Worm (Caenorhabditis elegans): ENCODE results near the gene T01B7.13.

T01B7.13 gene

DNA sequence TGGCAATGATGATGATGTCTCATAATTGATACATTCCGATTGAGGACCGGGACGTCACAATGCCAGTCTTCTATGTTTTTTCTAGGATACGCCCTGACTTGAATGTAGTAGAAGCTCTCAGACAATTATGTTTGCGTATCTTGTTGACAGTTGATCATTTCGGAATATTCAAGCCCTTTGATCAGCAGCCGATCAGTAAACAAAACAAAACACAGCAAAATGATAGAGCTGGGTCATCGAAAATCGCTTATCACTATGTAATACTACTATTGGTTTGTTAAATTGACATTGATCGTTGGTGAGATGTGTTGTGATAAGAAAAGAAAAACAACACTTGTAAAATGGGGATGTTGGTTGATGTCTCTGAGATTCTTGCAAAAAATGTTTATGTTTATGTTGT lies 23.0 kb downstream of the T01B7.13 start:
- TF ChIP-seq him-1 (tag; optimal IDR thresholded peaks at IDR 0.05) (no peak), W03F9.2 (tag; optimal IDR thresholded peaks at IDR 0.05) (no peak), dao-5 (tag; optimal IDR thresholded peaks at IDR 0.05) (no peak)

DNA sequence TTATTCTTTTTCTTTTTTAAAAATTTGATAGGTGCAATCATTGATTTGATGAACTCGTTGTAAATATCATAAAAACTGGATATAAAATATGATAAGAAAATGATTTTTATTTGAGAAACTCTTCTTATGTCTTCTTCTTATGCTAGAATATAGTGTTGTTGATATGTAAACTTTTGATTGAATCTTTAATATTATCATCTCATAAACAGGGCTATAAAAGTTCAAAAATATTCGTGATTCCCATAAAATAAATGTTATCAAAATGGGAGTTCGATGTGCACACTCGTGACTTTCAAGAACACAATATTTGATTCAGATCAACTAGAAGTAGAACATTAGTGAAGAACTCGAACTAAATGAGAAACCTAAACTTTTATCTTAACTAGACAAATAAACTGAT lies 23.8 kb downstream of the T01B7.13 start:
- no peak for TF ChIP-seq dao-5 (tag; optimal IDR thresholded peaks at IDR 0.05)
- TF ChIP-seq him-1 (tag; optimal IDR thresholded peaks at IDR 0.05), result no peak
- no peak for TF ChIP-seq W03F9.2 (tag; optimal IDR thresholded peaks at IDR 0.05)

DNA sequence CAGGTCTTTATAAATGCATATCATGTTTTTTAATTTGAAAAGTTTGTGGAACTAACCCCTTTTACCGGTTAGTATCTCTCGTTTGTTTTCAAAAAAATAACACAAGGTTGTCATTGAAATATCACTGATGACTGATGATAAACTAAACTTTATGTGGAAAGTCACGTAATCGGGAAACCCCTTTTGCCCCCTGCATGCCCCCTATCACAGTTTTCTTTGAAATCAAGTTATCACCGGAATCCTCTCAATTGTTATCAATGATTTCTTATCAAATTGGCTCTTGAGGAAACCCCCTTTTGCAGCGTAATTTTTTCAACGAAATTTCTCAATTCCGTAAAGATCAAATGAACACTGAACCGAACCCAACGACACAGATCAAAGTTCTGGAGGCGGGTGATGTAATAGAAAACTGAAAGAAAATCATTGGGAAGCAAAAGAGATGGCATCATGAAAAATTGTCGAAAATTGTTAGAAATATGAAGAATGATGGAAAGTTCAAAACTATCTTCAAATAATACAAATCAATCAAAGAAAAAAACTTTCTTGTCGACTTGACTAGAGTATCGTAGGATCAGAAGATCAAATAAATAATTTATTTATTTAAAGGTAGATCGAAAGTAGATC lies 25.2 kb downstream of the T01B7.13 start:
- no peak for TF ChIP-seq dao-5 (tag; optimal IDR thresholded peaks at IDR 0.05)
- TF ChIP-seq W03F9.2 (tag; optimal IDR thresholded peaks at IDR 0.05), result no peak
- no peak for TF ChIP-seq him-1 (tag; optimal IDR thresholded peaks at IDR 0.05)

DNA sequence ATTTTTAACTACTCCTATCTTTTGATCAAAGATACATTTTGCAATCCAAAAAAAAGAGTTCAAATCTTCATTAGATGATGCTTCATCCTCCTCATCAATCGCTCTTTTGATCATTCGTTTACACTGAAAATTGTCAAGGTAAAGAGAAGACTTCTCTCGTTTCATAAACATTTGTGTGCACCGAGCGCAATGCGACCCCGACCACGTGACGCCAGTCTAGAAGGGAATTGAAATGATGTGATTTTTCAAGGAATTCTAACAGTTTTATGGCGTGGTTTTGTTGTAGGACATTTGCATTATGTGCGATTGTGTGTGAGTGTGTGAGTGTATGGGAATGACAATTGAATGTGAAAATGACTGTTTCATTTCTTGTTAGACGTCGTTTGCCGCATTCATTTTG lies 26.1 kb downstream of the T01B7.13 start:
- TF ChIP-seq him-1 (tag; optimal IDR thresholded peaks at IDR 0.05) (no peak), dao-5 (tag; optimal IDR thresholded peaks at IDR 0.05) (no peak), W03F9.2 (tag; optimal IDR thresholded peaks at IDR 0.05) (no peak)

DNA sequence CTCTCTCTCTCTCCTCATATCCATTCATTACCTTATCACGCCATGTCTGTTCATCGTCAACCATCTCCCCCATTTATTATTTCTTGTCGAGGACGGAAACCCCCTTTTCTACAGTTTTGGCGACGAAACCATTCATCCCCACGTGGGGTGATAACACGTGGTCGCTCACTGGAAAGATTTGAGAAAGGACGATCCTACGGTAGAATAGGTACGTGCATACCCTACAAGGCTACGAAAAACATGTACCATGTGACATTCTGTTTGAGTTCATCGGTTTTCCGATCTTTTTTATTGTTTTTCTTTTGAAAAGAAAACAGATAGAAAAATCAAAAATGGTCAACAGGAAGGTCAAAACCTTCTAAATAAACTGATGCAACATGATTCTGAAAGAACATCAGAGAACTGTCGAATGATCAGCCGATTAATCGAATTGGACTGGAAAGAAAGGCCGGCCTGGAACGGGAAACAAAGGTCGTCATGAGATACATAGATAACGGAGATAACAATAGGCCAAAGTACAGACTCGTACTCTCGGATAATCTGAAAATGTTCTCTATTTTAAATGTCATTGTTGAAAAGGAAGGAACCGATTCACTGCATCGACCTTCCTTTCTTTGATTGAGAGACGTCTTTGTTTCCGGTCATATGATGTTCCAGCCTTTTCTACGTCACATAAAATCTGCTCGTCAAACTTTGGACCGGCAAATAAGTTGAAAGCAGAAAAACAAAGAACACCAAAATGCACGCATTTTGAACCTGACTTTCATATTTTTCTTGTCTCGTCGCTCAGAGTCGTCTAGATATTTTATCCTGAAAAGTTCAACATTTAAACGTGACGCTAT lies 27.0 kb downstream of the T01B7.13 start:
- TF ChIP-seq W03F9.2 (tag; optimal IDR thresholded peaks at IDR 0.05) (no peak), dao-5 (tag; optimal IDR thresholded peaks at IDR 0.05) (no peak), him-1 (tag; optimal IDR thresholded peaks at IDR 0.05) (no peak)

DNA sequence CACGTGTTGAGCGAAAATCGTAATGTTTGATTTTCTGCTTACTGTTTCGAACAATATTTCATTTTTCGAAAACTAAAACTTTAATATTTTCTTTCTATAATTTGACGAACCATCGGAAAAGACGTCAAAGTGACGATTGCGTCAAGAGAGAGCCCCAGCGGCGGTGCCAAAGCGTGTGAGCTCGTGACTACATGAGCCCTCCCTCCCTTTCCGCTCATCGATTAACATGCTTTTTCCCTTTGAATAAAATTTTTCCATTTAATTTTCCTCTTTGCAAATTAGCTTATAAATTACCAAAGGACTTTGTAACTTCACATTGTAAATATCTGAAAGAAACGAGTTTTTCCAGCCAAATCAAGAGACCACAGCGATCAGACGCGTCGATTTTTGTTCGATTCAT lies 27.8 kb downstream of the T01B7.13 start:
- TF ChIP-seq W03F9.2 (tag; optimal IDR thresholded peaks at IDR 0.05), result no peak
- TF ChIP-seq him-1 (tag; optimal IDR thresholded peaks at IDR 0.05), result no peak
- TF ChIP-seq dao-5 (tag; optimal IDR thresholded peaks at IDR 0.05), result no peak

ce11 chrII:8743379-8744173 lies 28.4 kb downstream of the T01B7.13 start, which contains the start of gene mak-1:
Gene mak-1, plus strand, starts transcription at chrII:8744071.
- TF ChIP-seq dao-5 (tag; optimal IDR thresholded peaks at IDR 0.05), result no peak
- TF ChIP-seq W03F9.2 (tag; optimal IDR thresholded peaks at IDR 0.05), result no peak
- TF ChIP-seq him-1 (tag; optimal IDR thresholded peaks at IDR 0.05), result no peak

- TF ChIP-seq dao-5 (tag; optimal IDR thresholded peaks at IDR 0.05) (no peak), him-1 (tag; optimal IDR thresholded peaks at IDR 0.05) (no peak), W03F9.2 (tag; optimal IDR thresholded peaks at IDR 0.05) (no peak)
These were observed 29.6 kb downstream of the T01B7.13 start for ce11 chrII:8744555-8745448.

ce11 chrII:8745449-8746297 lies 30.5 kb downstream of the T01B7.13 start:
- no peak for TF ChIP-seq dao-5 (tag; optimal IDR thresholded peaks at IDR 0.05)
- no peak for TF ChIP-seq W03F9.2 (tag; optimal IDR thresholded peaks at IDR 0.05)
- no peak for TF ChIP-seq him-1 (tag; optimal IDR thresholded peaks at IDR 0.05)

DNA sequence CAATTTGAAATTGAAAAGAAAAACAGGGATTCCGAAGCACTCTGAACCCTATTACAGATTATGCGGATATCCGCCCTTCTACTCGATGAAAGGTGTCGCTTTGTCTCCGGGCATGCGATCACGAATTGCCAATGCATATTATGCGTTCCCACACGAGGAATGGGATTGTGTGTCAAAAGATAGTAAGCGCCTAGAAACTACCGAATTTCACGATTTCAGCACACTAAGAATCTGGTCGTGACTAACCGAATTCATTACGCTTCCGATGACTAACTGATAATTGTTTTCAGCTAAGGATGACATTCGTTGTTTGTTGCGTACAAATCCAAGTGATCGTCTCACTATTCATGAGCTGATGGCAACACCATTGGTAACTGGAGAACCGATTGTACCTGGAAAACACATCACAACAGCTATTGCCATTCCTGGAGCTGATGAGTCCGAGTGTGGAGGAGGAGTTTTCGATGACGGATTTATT lies 31.1 kb downstream of the T01B7.13 start:
- TF ChIP-seq dao-5 (tag; optimal IDR thresholded peaks at IDR 0.05), result no peak
- no peak for TF ChIP-seq W03F9.2 (tag; optimal IDR thresholded peaks at IDR 0.05)
- no peak for TF ChIP-seq him-1 (tag; optimal IDR thresholded peaks at IDR 0.05)

DNA sequence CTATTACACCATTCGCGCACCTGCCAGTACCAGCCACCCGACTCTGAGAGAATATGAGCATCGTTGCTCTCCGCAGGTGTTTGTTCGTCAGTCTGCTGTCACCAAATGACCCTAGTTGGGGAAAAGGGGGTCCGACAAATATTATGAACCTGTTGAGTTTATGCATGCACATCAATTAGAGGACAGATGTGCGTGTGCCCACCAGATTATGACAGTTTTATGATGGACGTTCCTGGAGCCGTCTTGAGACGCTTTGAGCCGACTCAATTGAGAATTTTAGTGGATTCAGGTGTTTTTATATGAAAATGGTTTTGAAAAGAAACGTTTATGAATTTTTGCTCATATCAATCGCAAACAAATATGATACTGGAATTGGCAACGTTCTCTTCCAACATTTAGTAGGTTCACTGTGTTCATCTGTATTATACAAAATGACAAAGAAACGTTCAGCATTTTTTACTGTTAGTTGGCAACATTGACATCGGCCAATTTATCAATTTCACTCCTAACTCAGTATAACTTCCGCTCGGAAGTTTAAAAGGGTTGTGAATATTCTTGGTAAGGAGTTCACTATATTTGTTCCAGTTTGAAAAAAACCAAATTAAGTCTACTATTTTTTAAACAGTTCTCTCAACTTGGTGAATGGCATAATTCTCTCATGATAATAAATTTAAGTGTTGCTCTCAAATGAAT lies 32.2 kb downstream of the T01B7.13 start:
- TF ChIP-seq him-1 (tag; optimal IDR thresholded peaks at IDR 0.05) (peak; percentile 2), W03F9.2 (tag; optimal IDR thresholded peaks at IDR 0.05) (no peak), dao-5 (tag; optimal IDR thresholded peaks at IDR 0.05) (no peak)
